Fruit fly (Drosophila melanogaster) whole organism, embryonic: ENCODE measurements around the gene Lamtor3.

Experiments used
- Antp ChIP-seq: fragments of 200-800 bp; sonication (Bioruptor generic); optimal IDR thresholded peaks from 3 replicates; lab custom pipeline; 2016; ENCODE audit warnings: missing biosample characterization, missing genetic modification characterization
- CG11560 ChIP-seq: fragments of 200-800 bp; sonication (Bioruptor generic); IDR thresholded peaks from 3 replicates; pipeline ENCODE4 v1.3.6; 2022; ENCODE audit warnings: missing biosample characterization, missing genetic modification characterization
- CG12391 ChIP-seq: fragments of 200-800 bp; sonication (Bioruptor generic); optimal IDR thresholded peaks from 3 replicates; lab custom pipeline; 2018; ENCODE audit warnings: missing biosample characterization, mild to moderate bottlenecking, missing genetic modification characterization, moderate library complexity
- CG12659 ChIP-seq: fragments of 200-800 bp; sonication (Bioruptor generic); optimal IDR thresholded peaks from 3 replicates; lab custom pipeline; 2017; ENCODE audit warnings: mild to moderate bottlenecking, missing biosample characterization, missing genetic modification reagents, missing genetic modification characterization
- CG13296 ChIP-seq: fragments of 200-800 bp; sonication (Bioruptor generic); optimal IDR thresholded peaks from 3 replicates; lab custom pipeline; 2018; ENCODE audit warnings: missing biosample characterization, mild to moderate bottlenecking, missing genetic modification characterization
- CG13624 ChIP-seq: fragments of 200-800 bp; sonication (Bioruptor generic); optimal IDR thresholded peaks from 2 replicates; lab custom pipeline; 2016; ENCODE audit warnings: missing biosample characterization, missing genetic modification characterization
- CG14441 ChIP-seq: fragments of 200-800 bp; sonication (Bioruptor generic); IDR thresholded peaks from 2 replicates; pipeline ENCODE4 v1.3.6; 2022; ENCODE audit warnings: missing biosample characterization, missing genetic modification characterization
- CG14667 ChIP-seq: fragments of 200-800 bp; sonication (Bioruptor generic); IDR thresholded peaks from 2 replicates; pipeline ENCODE4 v1.3.6; 2022; ENCODE audit warnings: missing biosample characterization, missing genetic modification characterization
- CG1603 ChIP-seq: fragments of 200-800 bp; sonication (Bioruptor generic); optimal IDR thresholded peaks from 2 replicates; lab custom pipeline; 2019; ENCODE audit warnings: missing biosample characterization, mild to moderate bottlenecking, missing genetic modification characterization, moderate library complexity
- CG17186 ChIP-seq: fragments of 200-800 bp; sonication (Bioruptor generic); optimal IDR thresholded peaks from 3 replicates; lab custom pipeline; 2017; ENCODE audit warnings: missing biosample characterization, missing genetic modification reagents, missing genetic modification characterization
- CG17359 ChIP-seq: fragments of 200-800 bp; sonication (Bioruptor generic); optimal IDR thresholded peaks from 3 replicates; lab custom pipeline; 2018; ENCODE audit warnings: missing biosample characterization, mild to moderate bottlenecking, missing genetic modification characterization, moderate library complexity
- CG17361 ChIP-seq: fragments of 200-800 bp; sonication (Bioruptor generic); IDR thresholded peaks from 3 replicates; pipeline ENCODE4 v1.3.6; 2022; ENCODE audit warnings: missing biosample characterization, missing genetic modification characterization
- CG2120 ChIP-seq: fragments of 200-800 bp; sonication (Bioruptor generic); optimal IDR thresholded peaks from 3 replicates; lab custom pipeline; 2016; ENCODE audit warnings: missing biosample characterization, missing genetic modification characterization
- CG30020 ChIP-seq: fragments of 200-800 bp; optimal IDR thresholded peaks from 2 replicates; lab custom pipeline; 2019; ENCODE audit warnings: missing biosample characterization, mild to moderate bottlenecking, missing genetic modification characterization, moderate library complexity
- CG3065 ChIP-seq: fragments of 200-800 bp; sonication (Bioruptor generic); optimal IDR thresholded peaks from 2 replicates; lab custom pipeline; 2016; ENCODE audit warnings: missing biosample characterization, missing genetic modification characterization
- CG31224 ChIP-seq: fragments of 200-800 bp; sonication (Bioruptor generic); IDR thresholded peaks from 2 replicates; pipeline ENCODE4 v1.3.6; 2022; ENCODE audit warnings: missing biosample characterization, missing genetic modification characterization
- CG3281 ChIP-seq: fragments of 200-800 bp; sonication (Bioruptor generic); optimal IDR thresholded peaks from 3 replicates; lab custom pipeline; 2017; ENCODE audit warnings: missing biosample characterization, mild to moderate bottlenecking, missing genetic modification characterization
- CG34224 ChIP-seq: fragments of 200-800 bp; sonication (Bioruptor generic); IDR thresholded peaks from 3 replicates; pipeline ENCODE4 v1.3.6; 2022; ENCODE audit warnings: missing biosample characterization, missing genetic modification characterization; ENCODE audit not compliant: partially characterized antibody
- CG5180 ChIP-seq: fragments of 200-800 bp; sonication (Bioruptor generic); optimal IDR thresholded peaks from 3 replicates; lab custom pipeline; 2017; ENCODE audit warnings: missing biosample characterization, missing genetic modification characterization, mild to moderate bottlenecking, moderate library complexity, missing genetic modification reagents
- CG6175 ChIP-seq: fragments of 200-800 bp; sonication (Bioruptor generic); IDR thresholded peaks from 3 replicates; pipeline ENCODE4 v1.3.6; 2022; ENCODE audit warnings: missing biosample characterization, missing genetic modification characterization
- CG9727 ChIP-seq: fragments of 200-800 bp; sonication (Bioruptor generic); optimal IDR thresholded peaks from 3 replicates; lab custom pipeline; 2017; ENCODE audit warnings: missing biosample characterization, mild to moderate bottlenecking, missing genetic modification characterization
- CG9817 ChIP-seq: fragments of 200-800 bp; sonication (Bioruptor generic); optimal IDR thresholded peaks from 2 replicates; lab custom pipeline; 2018; ENCODE audit warnings: missing biosample characterization, mild to moderate bottlenecking, missing genetic modification characterization, moderate library complexity
- Dek ChIP-seq: fragments of 200-800 bp; sonication (Bioruptor generic); optimal IDR thresholded peaks from 3 replicates; lab custom pipeline; 2019; ENCODE audit warnings: missing biosample characterization, mild to moderate bottlenecking, missing genetic modification characterization, moderate library complexity
- Dll ChIP-seq: fragments of 200-800 bp; sonication (Bioruptor generic); IDR thresholded peaks from 4 replicates; pipeline ENCODE4 v1.3.6; 2022; ENCODE audit warnings: missing biosample characterization, missing genetic modification characterization; ENCODE audit not compliant: partially characterized antibody
- Fer2 ChIP-seq: fragments of 200-800 bp; sonication (Bioruptor generic); optimal IDR thresholded peaks from 2 replicates; lab custom pipeline; 2018; ENCODE audit warnings: missing biosample characterization, mild to moderate bottlenecking, missing genetic modification characterization, moderate library complexity
- Hey ChIP-seq: fragments of 200-800 bp; sonication (Bioruptor generic); optimal IDR thresholded peaks from 3 replicates; lab custom pipeline; 2018; ENCODE audit warnings: missing biosample characterization, mild to moderate bottlenecking, missing genetic modification characterization
- Med ChIP-seq: fragments of 200-800 bp; sonication (Bioruptor generic); peaks from one replicate; lab custom pipeline; 2016; ENCODE audit warnings: missing biosample characterization, missing genetic modification characterization, mild to moderate bottlenecking, inconsistent platforms, moderate library complexity
- NFAT ChIP-seq: fragments of 200-800 bp; sonication (Bioruptor generic); IDR thresholded peaks from 2 replicates; pipeline ENCODE4 v1.3.6; 2022; ENCODE audit warnings: missing biosample characterization, missing genetic modification characterization
- Nf-YC ChIP-seq: fragments of 200-800 bp; optimal IDR thresholded peaks from 3 replicates; lab custom pipeline; 2019; ENCODE audit warnings: missing biosample characterization, mild to moderate bottlenecking, missing genetic modification characterization, moderate library complexity
- PHDP ChIP-seq: fragments of 200-800 bp; sonication (Bioruptor generic); optimal IDR thresholded peaks from 3 replicates; lab custom pipeline; 2018; ENCODE audit warnings: missing biosample characterization, mild to moderate bottlenecking, missing genetic modification characterization, moderate library complexity
- Six4 ChIP-seq: fragments of 200-800 bp; sonication (Bioruptor generic); optimal IDR thresholded peaks from 2 replicates; lab custom pipeline; 2016; ENCODE audit warnings: missing biosample characterization, missing genetic modification characterization
- caup ChIP-seq: fragments of 200-800 bp; sonication (Bioruptor generic); optimal IDR thresholded peaks from 3 replicates; lab custom pipeline; 2017; ENCODE audit warnings: missing biosample characterization, mild to moderate bottlenecking, missing genetic modification characterization, moderate library complexity; ENCODE audit not compliant: severe bottlenecking
- chif ChIP-seq, 2 experiments: fragments of 200-800 bp; sonication (Bioruptor generic); optimal IDR thresholded peaks; 3 replicates each; lab custom pipeline; 2016; ENCODE audit warnings: missing biosample characterization in 2 of 2, missing genetic modification characterization in 2 of 2
- chinmo ChIP-seq: fragments of 200-800 bp; sonication (Bioruptor generic); IDR thresholded peaks from 4 replicates; pipeline ENCODE4 v1.3.6; 2022; ENCODE audit warnings: missing biosample characterization, missing genetic modification characterization; ENCODE audit not compliant: partially characterized antibody
- dati ChIP-seq: fragments of 200-800 bp; sonication (Bioruptor generic); IDR thresholded peaks from 2 replicates; pipeline ENCODE4 v1.3.6; 2022; ENCODE audit warnings: missing biosample characterization, missing genetic modification characterization
- dm ChIP-seq: fragments of 200-800 bp; sonication (Bioruptor generic); optimal IDR thresholded peaks from 3 replicates; lab custom pipeline; 2016; ENCODE audit warnings: missing biosample characterization, missing genetic modification characterization
- exex ChIP-seq: fragments of 200-800 bp; sonication (Bioruptor generic); optimal IDR thresholded peaks from 4 replicates; lab custom pipeline; 2018; ENCODE audit warnings: missing biosample characterization, mild to moderate bottlenecking, missing genetic modification characterization, moderate library complexity
- gcm ChIP-seq: fragments of 200-800 bp; sonication (Bioruptor generic); optimal IDR thresholded peaks from 2 replicates; lab custom pipeline; 2019; ENCODE audit warnings: missing biosample characterization, mild to moderate bottlenecking, missing genetic modification characterization, moderate library complexity
- ind ChIP-seq: fragments of 200-800 bp; sonication (Bioruptor generic); optimal IDR thresholded peaks from 3 replicates; lab custom pipeline; 2016; ENCODE audit warnings: missing biosample characterization, missing genetic modification characterization
- kni ChIP-seq: fragments of 200-800 bp; sonication (Bioruptor generic); optimal IDR thresholded peaks from 3 replicates; lab custom pipeline; 2017; ENCODE audit warnings: mild to moderate bottlenecking, missing biosample characterization, missing genetic modification reagents, missing genetic modification characterization
- knrl ChIP-seq: fragments of 200-800 bp; sonication (Bioruptor generic); IDR thresholded peaks from 3 replicates; pipeline ENCODE4 v1.3.6; 2022; ENCODE audit warnings: missing biosample characterization, missing genetic modification characterization; ENCODE audit not compliant: partially characterized antibody
- nerfin-2 ChIP-seq: fragments of 200-800 bp; sonication (Bioruptor generic); IDR thresholded peaks from 2 replicates; pipeline ENCODE4 v1.3.6; 2022; ENCODE audit warnings: missing biosample characterization, missing genetic modification characterization; ENCODE audit not compliant: partially characterized antibody
- pum ChIP-seq: fragments of 200-800 bp; sonication (Bioruptor generic); optimal IDR thresholded peaks from 2 replicates; lab custom pipeline; 2016; ENCODE audit warnings: missing biosample characterization, missing genetic modification characterization
- so ChIP-seq: fragments of 200-800 bp; sonication (Bioruptor generic); IDR thresholded peaks from 3 replicates; pipeline ENCODE4 v1.3.6; 2022; ENCODE audit warnings: missing biosample characterization, missing genetic modification characterization
- stc ChIP-seq: fragments of 200-800 bp; sonication (Bioruptor generic); IDR thresholded peaks from 2 replicates; pipeline ENCODE4 v1.3.6; 2022; ENCODE audit warnings: missing biosample characterization, missing genetic modification characterization
- trh ChIP-seq: fragments of 200-800 bp; sonication (Bioruptor generic); optimal IDR thresholded peaks from 2 replicates; lab custom pipeline; 2016; ENCODE audit warnings: missing biosample characterization, missing genetic modification characterization
- twi ChIP-seq: fragments of 200-800 bp; optimal IDR thresholded peaks from 2 replicates; lab custom pipeline; 2019; ENCODE audit warnings: missing biosample characterization, mild to moderate bottlenecking, missing genetic modification characterization, moderate library complexity
- z ChIP-seq: fragments of 200-800 bp; sonication (Bioruptor generic); IDR thresholded peaks from 3 replicates; pipeline ENCODE4 v1.3.6; 2022; ENCODE audit warnings: missing biosample characterization, missing genetic modification characterization

Gene Lamtor3

dm6 chr2L:17450505-17451415, 30.3 kb upstream of the Lamtor3 start (continued):
- TF ChIP-seq gcm (no peak), Antp (GFP tag; lab: Kevin White, UChicago) (peak; percentile 27), CG12391 (tag; lab: Kevin White, UChicago) (no peak), Six4 (GFP tag; lab: Kevin White, UChicago) (peak; percentile 17), CG11560 (no peak), twi (tag; lab: Kevin White, UChicago) (no peak), CG5180 (GFP tag; lab: Kevin White, UChicago) (no peak), Dll (GFP tag; lab: Robert Waterston, UW) (no peak), trh (no peak), chinmo (GFP tag; lab: Robert Waterston, UW) (no peak), CG30020 (tag; lab: Kevin White, UChicago) (no peak), CG31224 (GFP tag; lab: Robert Waterston, UW) (no peak), CG13624 (GFP tag; lab: Kevin White, UChicago) (peak; percentile 11), CG14441 (GFP tag; lab: Robert Waterston, UW) (no peak), Dek (tag; lab: Kevin White, UChicago) (peak; percentile 69), so (GFP tag; lab: Robert Waterston, UW) (no peak), CG3281 (GFP tag; lab: Kevin White, UChicago) (peak; percentile 71), CG9817 (tag; lab: Kevin White, UChicago) (peak; percentile 53), dm (GFP tag; lab: Kevin White, UChicago) (no peak), exex (tag; lab: Kevin White, UChicago) (peak; percentile 28), CG12659 (GFP tag; lab: Kevin White, UChicago) (peak; percentile 70), nerfin-2 (GFP tag; lab: Robert Waterston, UW) (no peak), knrl (no peak), Fer2 (tag; lab: Kevin White, UChicago) (peak; percentile 18), CG34224 (no peak; the same call in 2 of the 3 replicates), CG17359 (peak; percentile 62), Nf-YC (peak; percentile 43), Hey (tag; lab: Kevin White, UChicago) (no peak), chif (GFP tag; optimal IDR thresholded peaks at IDR 0.05; lab: Kevin White, UChicago) (no peak), CG3065 (no peak), pum (peak; percentile 5), z (GFP tag; lab: Robert Waterston, UW) (no peak), CG9727 (GFP tag; lab: Kevin White, UChicago) (peak; percentile 56), CG17186 (no peak), stc (GFP tag; lab: Robert Waterston, UW) (peak; percentile 69), kni (GFP tag; lab: Kevin White, UChicago) (no peak), caup (GFP tag; lab: Kevin White, UChicago) (peak; percentile 73), CG2120 (GFP tag; lab: Kevin White, UChicago) (peak; percentile 80), CG6175 (GFP tag; lab: Robert Waterston, UW) (0 out of 3 replicates have a peak, but pooled peaks have one; percentile 48), NFAT (GFP tag; lab: Robert Waterston, UW) (no peak; the same call in 1 of the 2 replicates), CG1603 (tag; lab: Kevin White, UChicago) (peak; percentile 32), CG13296 (GFP tag; lab: Kevin White, UChicago) (peak; percentile 47), ind (GFP tag; lab: Kevin White, UChicago) (peak; percentile 43), CG14667 (GFP tag; lab: Robert Waterston, UW) (no peak), Med (GFP tag; lab: Kevin White, UChicago) (peak; percentile 88), CG17361 (GFP tag; lab: Robert Waterston, UW) (peak; percentile 65; the same call in 2 of the 3 replicates), dati (GFP tag; lab: Robert Waterston, UW) (no peak), PHDP (peak; percentile 74)
